Worm (Caenorhabditis elegans): ENCODE results near the gene btb-12.

ce11 chrII:1651804-1652203 lies 3.2 kb upstream of the btb-12 start, which contains the start of gene fbxb-16:
- TF ChIP-seq dao-5 (tag; optimal IDR thresholded peaks at IDR 0.05): no peak
- TF ChIP-seq him-1 (tag; optimal IDR thresholded peaks at IDR 0.05): no peak
